Worm (Caenorhabditis elegans) whole organism, mixed stage, embryonic: ENCODE measurements around the gene fipr-16.
A peak's percentile ranks its signal among the peaks of the same experiment; 100 is the strongest.

ENCODE experiments used
- M03D4.4 ChIP-seq: sonication (generic microtip); optimal IDR thresholded peaks from 2 replicates; lab custom pipeline; 2017; ENCODE audit warnings: mild to moderate bottlenecking, missing genetic modification characterization, missing compliant biosample characterization
- bed-3 ChIP-seq: fragments of 200-800 bp; sonication (Bioruptor generic); optimal IDR thresholded peaks from 3 replicates; lab custom pipeline; 2018; ENCODE audit warnings: mild to moderate bottlenecking, missing genetic modification characterization, moderate library complexity, missing compliant biosample characterization
- blmp-1 ChIP-seq: fragments of 150-350 bp; optimal IDR thresholded peaks from 2 replicates; lab custom pipeline; 2014; ENCODE audit warnings: missing biosample characterization, missing genetic modification characterization
- ceh-39 ChIP-seq: fragments of 150-350 bp; optimal IDR thresholded peaks from 2 replicates; lab custom pipeline; 2014; ENCODE audit warnings: missing biosample characterization, missing genetic modification characterization
- ceh-43 ChIP-seq: fragments of 200-800 bp; sonication (Bioruptor generic); optimal IDR thresholded peaks from 2 replicates; lab custom pipeline; 2018; ENCODE audit warnings: mild to moderate bottlenecking, missing genetic modification characterization, moderate library complexity, missing compliant biosample characterization
- ceh-83 ChIP-seq: fragments of 200-800 bp; sonication (Bioruptor generic); optimal IDR thresholded peaks from 2 replicates; lab custom pipeline; 2018; ENCODE audit warnings: mild to moderate bottlenecking, missing genetic modification characterization, missing compliant biosample characterization
- ces-1 ChIP-seq: fragments of 150-350 bp; optimal IDR thresholded peaks from 2 replicates; lab custom pipeline; 2014; ENCODE audit warnings: missing biosample characterization, missing genetic modification reagents, missing genetic modification characterization
- cnd-1 ChIP-seq: fragments of 200-800 bp; sonication (Bioruptor generic); optimal IDR thresholded peaks from 2 replicates; lab custom pipeline; 2018; ENCODE audit warnings: mild to moderate bottlenecking, missing genetic modification characterization, missing compliant biosample characterization
- drap-1 ChIP-seq: fragments of 200-800 bp; sonication (Bioruptor generic); optimal IDR thresholded peaks from 3 replicates; lab custom pipeline; 2018; ENCODE audit warnings: mild to moderate bottlenecking, missing genetic modification characterization, missing compliant biosample characterization
- elt-1 ChIP-seq: sonication (generic microtip); optimal IDR thresholded peaks from 2 replicates; lab custom pipeline; 2017; ENCODE audit warnings: missing genetic modification characterization, mild to moderate bottlenecking, missing compliant biosample characterization, antibody characterized with exemption, moderate library complexity, borderline replicate concordance; ENCODE audit not compliant: insufficient read depth
- elt-3 ChIP-seq: fragments of 150-350 bp; optimal IDR thresholded peaks from 2 replicates; lab custom pipeline; 2014; ENCODE audit warnings: missing biosample characterization, missing genetic modification characterization
- flh-1 ChIP-seq: fragments of 200-800 bp; sonication (Bioruptor generic); optimal IDR thresholded peaks from 2 replicates; lab custom pipeline; 2018; ENCODE audit warnings: mild to moderate bottlenecking, missing genetic modification characterization, moderate library complexity, missing compliant biosample characterization
- ham-2 ChIP-seq: fragments of 200-800 bp; sonication (Bioruptor generic); optimal IDR thresholded peaks from 2 replicates; lab custom pipeline; 2018; ENCODE audit warnings: mild to moderate bottlenecking, missing genetic modification characterization, missing compliant biosample characterization
- hlh-1 ChIP-seq: fragments of 150-350 bp; optimal IDR thresholded peaks from 2 replicates; lab custom pipeline; 2014; ENCODE audit warnings: missing biosample characterization, missing genetic modification reagents, missing genetic modification characterization
- lin-13 ChIP-seq: fragments of 150-350 bp; optimal IDR thresholded peaks from 2 replicates; lab custom pipeline; 2014; ENCODE audit warnings: missing biosample characterization, missing genetic modification characterization
- lin-32 ChIP-seq: fragments of 200-800 bp; sonication (Bioruptor generic); optimal IDR thresholded peaks from 2 replicates; lab custom pipeline; 2018; ENCODE audit warnings: mild to moderate bottlenecking, missing genetic modification characterization, missing compliant biosample characterization
- lsy-2 ChIP-seq: fragments of 150-350 bp; optimal IDR thresholded peaks from 2 replicates; lab custom pipeline; 2014; ENCODE audit warnings: missing biosample characterization, missing genetic modification characterization
- mab-5 ChIP-seq: fragments of 150-350 bp; optimal IDR thresholded peaks from 2 replicates; lab custom pipeline; 2014; ENCODE audit warnings: missing biosample characterization, missing genetic modification characterization
- mep-1 ChIP-seq: fragments of 150-350 bp; optimal IDR thresholded peaks from 2 replicates; lab custom pipeline; 2017; ENCODE audit warnings: missing biosample characterization, missing genetic modification reagents, missing genetic modification characterization, inconsistent platforms
- mls-2 ChIP-seq: sonication (generic microtip); optimal IDR thresholded peaks from 2 replicates; lab custom pipeline; 2016; ENCODE audit warnings: mild to moderate bottlenecking, missing genetic modification characterization, moderate library complexity, missing compliant biosample characterization
- nhr-12 ChIP-seq: fragments of 150-350 bp; optimal IDR thresholded peaks from 2 replicates; lab custom pipeline; 2014; ENCODE audit warnings: missing biosample characterization, missing genetic modification characterization
- nhr-2 ChIP-seq: fragments of 150-350 bp; optimal IDR thresholded peaks from 2 replicates; lab custom pipeline; 2014; ENCODE audit warnings: missing biosample characterization, missing genetic modification characterization
- nhr-237 ChIP-seq: fragments of 150-350 bp; optimal IDR thresholded peaks from 2 replicates; lab custom pipeline; 2014; ENCODE audit warnings: missing biosample characterization, missing genetic modification characterization
- nhr-28 ChIP-seq: fragments of 150-350 bp; optimal IDR thresholded peaks from 2 replicates; lab custom pipeline; 2014; ENCODE audit warnings: missing biosample characterization, missing genetic modification characterization
- nhr-76 ChIP-seq: sonication (generic microtip); optimal IDR thresholded peaks from 2 replicates; lab custom pipeline; 2017; ENCODE audit warnings: missing biosample characterization, missing genetic modification characterization
- sem-2 ChIP-seq: fragments of 200-800 bp; sonication (Bioruptor generic); optimal IDR thresholded peaks from 2 replicates; lab custom pipeline; 2018; ENCODE audit warnings: mild to moderate bottlenecking, missing genetic modification characterization, missing compliant biosample characterization
- snpc-4 ChIP-seq: fragments of 150-350 bp; optimal IDR thresholded peaks from 2 replicates; lab custom pipeline; 2014; ENCODE audit warnings: missing biosample characterization, missing genetic modification characterization
- tbx-8 ChIP-seq: fragments of 200-800 bp; sonication (Bioruptor generic); optimal IDR thresholded peaks from 2 replicates; lab custom pipeline; 2018; ENCODE audit warnings: mild to moderate bottlenecking, missing genetic modification characterization, moderate library complexity, missing compliant biosample characterization
- unc-120 ChIP-seq: sonication (generic microtip); optimal IDR thresholded peaks from 2 replicates; lab custom pipeline; 2017; ENCODE audit warnings: missing genetic modification characterization, missing compliant biosample characterization; ENCODE audit not compliant: poor library complexity, severe bottlenecking
- unc-39 ChIP-seq: fragments of 150-350 bp; optimal IDR thresholded peaks from 2 replicates; lab custom pipeline; 2014; ENCODE audit warnings: missing biosample characterization, missing genetic modification characterization
- unc-62 ChIP-seq: fragments of 150-350 bp; optimal IDR thresholded peaks from 2 replicates; lab custom pipeline; 2014; ENCODE audit warnings: missing biosample characterization, missing genetic modification reagents, missing genetic modification characterization
- zip-8 ChIP-seq: fragments of 150-350 bp; optimal IDR thresholded peaks from 2 replicates; lab custom pipeline; 2014; ENCODE audit warnings: missing biosample characterization, missing genetic modification characterization
- ztf-11 ChIP-seq: fragments of 150-350 bp; optimal IDR thresholded peaks from 2 replicates; lab custom pipeline; 2014; ENCODE audit warnings: missing biosample characterization, missing genetic modification characterization

Gene fipr-16

ce11 chrIII:8616587-8616986 lies 25.8 kb upstream of the fipr-16 start, which contains the start of gene C06E1.11:
Gene C06E1.11 (minus strand): TSS chrIII:8616687.
- TF ChIP-seq hlh-1 (no peak), mls-2 (tag; lab: Kevin White, UChicago) (no peak), ceh-39 (tag; lab: Kevin White, UChicago) (no peak), nhr-237 (tag; lab: Kevin White, UChicago) (no peak), flh-1 (GFP tag; lab: Kevin White, UChicago) (no peak), ceh-83 (GFP tag; lab: Kevin White, UChicago) (no peak), lin-13 (tag; lab: Kevin White, UChicago) (no peak), snpc-4 (tag; lab: Kevin White, UChicago) (no peak), nhr-12 (no peak), ham-2 (GFP tag; lab: Kevin White, UChicago) (no peak), unc-39 (tag; lab: Kevin White, UChicago) (no peak), blmp-1 (no peak), cnd-1 (no peak), ceh-43 (GFP tag; lab: Kevin White, UChicago) (no peak)

ce11 chrIII:8614490-8614889 lies 23.7 kb upstream of the fipr-16 start, which contains the start of gene rha-2:
Gene rha-2 (minus strand): TSS chrIII:8614569.
- peak; percentile 83 for TF ChIP-seq ces-1
- no peak for TF ChIP-seq nhr-28 (tag; lab: Kevin White, UChicago)
- peak; percentile 48 for TF ChIP-seq lsy-2 (tag; lab: Kevin White, UChicago)
- peak; percentile 23 for TF ChIP-seq nhr-237 (tag; lab: Kevin White, UChicago)

- TF ChIP-seq tbx-8 (GFP tag; lab: Kevin White, UChicago) (no peak), flh-1 (GFP tag; lab: Kevin White, UChicago) (no peak), mls-2 (tag; lab: Kevin White, UChicago) (no peak), mep-1 (tag; lab: Kevin White, UChicago) (no peak), mab-5 (tag; lab: Kevin White, UChicago) (no peak), ceh-43 (GFP tag; lab: Kevin White, UChicago) (no peak), nhr-12 (no peak), unc-62 (GFP tag; lab: Kevin White, UChicago) (no peak), blmp-1 (no peak), unc-39 (tag; lab: Kevin White, UChicago) (no peak), bed-3 (no peak), cnd-1 (no peak), ztf-11 (tag; lab: Kevin White, UChicago) (no peak), M03D4.4 (tag; lab: Kevin White, UChicago) (no peak), lsy-2 (tag; lab: Kevin White, UChicago) (no peak)
These were observed 22.8 kb upstream of the fipr-16 start for ce11 chrIII:8613573-8613972.

- TF ChIP-seq elt-3 (no peak), ceh-83 (GFP tag; lab: Kevin White, UChicago) (no peak), blmp-1 (no peak), lin-32 (GFP tag; lab: Kevin White, UChicago) (no peak), nhr-237 (tag; lab: Kevin White, UChicago) (no peak), elt-1 (tag; lab: Kevin White, UChicago) (no peak), nhr-2 (no peak), drap-1 (GFP tag; lab: Kevin White, UChicago) (no peak), ztf-11 (tag; lab: Kevin White, UChicago) (no peak), ces-1 (no peak), bed-3 (no peak), unc-62 (GFP tag; lab: Kevin White, UChicago) (no peak), nhr-76 (tag; lab: Kevin White, UChicago) (no peak)
These were observed 20.5 kb upstream of the fipr-16 start for ce11 chrIII:8611282-8611681.

ce11 chrIII:8609683-8610082 lies 18.9 kb upstream of the fipr-16 start, which contains the start of gene C06E1.9:
Gene C06E1.9 (minus strand): TSS chrIII:8609783.
- TF ChIP-seq unc-62 (GFP tag; lab: Kevin White, UChicago) (no peak), ceh-39 (tag; lab: Kevin White, UChicago) (no peak), zip-8 (tag; lab: Kevin White, UChicago) (no peak), ceh-83 (GFP tag; lab: Kevin White, UChicago) (no peak), drap-1 (GFP tag; lab: Kevin White, UChicago) (no peak), M03D4.4 (tag; lab: Kevin White, UChicago) (no peak), sem-2 (no peak), nhr-12 (no peak), nhr-28 (tag; lab: Kevin White, UChicago) (no peak), flh-1 (GFP tag; lab: Kevin White, UChicago) (no peak), ceh-43 (GFP tag; lab: Kevin White, UChicago) (no peak), blmp-1 (no peak), bed-3 (no peak), elt-1 (tag; lab: Kevin White, UChicago) (no peak), unc-120 (no peak), nhr-76 (tag; lab: Kevin White, UChicago) (no peak), hlh-1 (no peak), mab-5 (tag; lab: Kevin White, UChicago) (no peak)
